ENCODE assay signal across 6 worm cellular contexts in the genomic region with DNA sequence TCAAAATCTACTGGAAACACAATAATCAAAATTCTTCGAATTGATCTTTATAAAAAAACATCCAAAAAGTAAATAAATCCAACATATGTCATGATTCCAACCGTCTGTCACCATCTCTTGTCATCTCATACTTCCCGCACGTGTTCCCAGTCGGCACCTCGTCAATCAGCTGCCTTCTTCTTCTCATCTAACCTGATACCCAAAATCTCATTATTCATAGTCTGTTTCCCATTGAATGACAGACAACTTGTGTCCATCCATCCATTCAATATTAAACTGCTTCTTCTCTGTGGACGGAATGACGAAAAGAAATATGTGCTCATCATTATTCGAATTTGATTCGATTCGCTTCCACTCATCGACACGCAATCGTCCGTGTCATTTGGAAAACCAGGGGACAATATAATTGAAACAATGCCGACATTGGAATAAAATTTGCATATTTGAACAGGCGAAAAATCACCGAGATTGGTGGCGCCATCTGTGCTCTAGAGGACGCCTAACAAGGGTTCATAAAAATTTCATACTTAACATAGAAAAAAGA.
TF ChIP-seq lines count a peak whose summit lies in the region.

No protein-coding gene starts in this region.

TF ChIP-seq in whole organism, L1 larva, 84 proteins besides CTCF, POLR2A, EP300 and RAD21:
- TF ChIP-seq ets-5 (GFP tag; IDR thresholded peaks at IDR 0.05; lab: Robert Waterston, UW) (no peak), tbx-2 (tag; optimal IDR thresholded peaks at IDR 0.05; lab: Kevin White, UChicago) (peak; percentile 86), pax-3 (tag; optimal IDR thresholded peaks at IDR 0.05; lab: Kevin White, UChicago) (no peak), nhr-77 (tag; optimal IDR thresholded peaks at IDR 0.05; lab: Kevin White, UChicago) (no peak), ztf-11 (tag; optimal IDR thresholded peaks at IDR 0.05; lab: Kevin White, UChicago) (peak in 1 of 2 experiments; percentile 87), fkh-10 (GFP tag; optimal IDR thresholded peaks at IDR 0.05; lab: Kevin White, UChicago) (peak; percentile 64), aly-2 (tag; optimal IDR thresholded peaks at IDR 0.05; lab: Kevin White, UChicago) (no peak), nhr-28 (tag; optimal IDR thresholded peaks at IDR 0.05; lab: Kevin White, UChicago) (no peak), C16A3.4 (tag; optimal IDR thresholded peaks at IDR 0.05; lab: Kevin White, UChicago) (no peak), snu-23 (GFP tag; optimal IDR thresholded peaks at IDR 0.05; lab: Kevin White, UChicago) (no peak), unc-86 (tag; optimal IDR thresholded peaks at IDR 0.05; lab: Kevin White, UChicago) (peak; percentile 40)
TF ChIP-seq in whole organism, L1 larva: peak in this region for 4.

TF ChIP-seq in whole organism, L2 larva, 48 proteins besides CTCF, POLR2A, EP300 and RAD21:
- TF ChIP-seq unc-39 (tag; optimal IDR thresholded peaks at IDR 0.05; lab: Kevin White, UChicago), result no peak
- peak; percentile 36 for TF ChIP-seq lin-39 (tag; optimal IDR thresholded peaks at IDR 0.05; lab: Kevin White, UChicago)
TF ChIP-seq in whole organism, L2 larva: peak in this region for 1.

TF ChIP-seq in whole organism, L4 larva, 104 proteins besides CTCF, POLR2A, EP300 and RAD21 (continues in another document):
- TF ChIP-seq F44E2.7 (GFP tag; IDR thresholded peaks at IDR 0.05; lab: Robert Waterston, UW) (no peak), mep-1 (tag; optimal IDR thresholded peaks at IDR 0.05; lab: Kevin White, UChicago) (no peak), zip-2 (tag; optimal IDR thresholded peaks at IDR 0.05; lab: Kevin White, UChicago) (no peak), sdz-12 (GFP tag; optimal IDR thresholded peaks at IDR 0.05; lab: Kevin White, UChicago) (no peak), dmd-9 (GFP tag; IDR thresholded peaks at IDR 0.05; lab: Robert Waterston, UW) (no peak), nhr-10 (tag; optimal IDR thresholded peaks at IDR 0.05; lab: Kevin White, UChicago) (no peak), snpc-1.2 (GFP tag; IDR thresholded peaks at IDR 0.05; lab: Robert Waterston, UW) (no peak), dve-1 (tag; optimal IDR thresholded peaks at IDR 0.05; lab: Kevin White, UChicago; ENCODE audit: insufficient read depth) (no peak), egl-43 (GFP tag; IDR thresholded peaks at IDR 0.05; lab: Robert Waterston, UW) (no peak), ZK546.5 (tag; optimal IDR thresholded peaks at IDR 0.05; lab: Kevin White, UChicago) (no peak), unc-130 (GFP tag; optimal IDR thresholded peaks at IDR 0.05; lab: Kevin White, UChicago) (peak; percentile 3), madf-5 (GFP tag; IDR thresholded peaks at IDR 0.05; lab: Robert Waterston, UW) (no peak), unc-62 (GFP tag; optimal IDR thresholded peaks at IDR 0.05 in 1 of 2; lab: Kevin White, UChicago) (peak in 1 of 2 experiments; percentile 87), unc-62 (tag; optimal IDR thresholded peaks at IDR 0.05; lab: Kevin White, UChicago) (no peak), ZK337.2 (GFP tag; IDR thresholded peaks at IDR 0.05; lab: Robert Waterston, UW) (no peak), F10B5.3 (tag; optimal IDR thresholded peaks at IDR 0.05; lab: Kevin White, UChicago) (no peak), lsy-2 (tag; optimal IDR thresholded peaks at IDR 0.05; lab: Kevin White, UChicago) (no peak), nhr-11 (tag; optimal IDR thresholded peaks at IDR 0.05; lab: Kevin White, UChicago) (no peak), fkh-10 (GFP tag; optimal IDR thresholded peaks at IDR 0.05; lab: Kevin White, UChicago) (peak; percentile 49)

TF ChIP-seq in whole organism, late embryonic, 69 proteins besides CTCF, POLR2A, EP300 and RAD21:
- TF ChIP-seq nhr-11 (tag; optimal IDR thresholded peaks at IDR 0.05; lab: Kevin White, UChicago), result no peak
- no peak for TF ChIP-seq lin-11 (tag; optimal IDR thresholded peaks at IDR 0.05; lab: Kevin White, UChicago)
- TF ChIP-seq unc-55 (GFP tag; optimal IDR thresholded peaks at IDR 0.05; lab: Kevin White, UChicago), result peak; percentile 98
- no peak for TF ChIP-seq ceh-19 (GFP tag; optimal IDR thresholded peaks at IDR 0.05; lab: Kevin White, UChicago)
- TF ChIP-seq ref-2 (tag; optimal IDR thresholded peaks at IDR 0.05; lab: Kevin White, UChicago), result no peak
- peak; percentile 31 for TF ChIP-seq unc-42 (tag; optimal IDR thresholded peaks at IDR 0.05; lab: Kevin White, UChicago)
- no peak for TF ChIP-seq fkh-6 (tag; optimal IDR thresholded peaks at IDR 0.05; lab: Kevin White, UChicago)
- no peak for TF ChIP-seq ceh-22 (tag; optimal IDR thresholded peaks at IDR 0.05; lab: Kevin White, UChicago)

TF ChIP-seq in whole organism, mixed stage, embryonic, 35 proteins besides CTCF, POLR2A, EP300 and RAD21:
- peak; percentile 52 for TF ChIP-seq hlh-1 (tag; optimal IDR thresholded peaks at IDR 0.05; lab: Kevin White, UChicago)
- TF ChIP-seq unc-62 (GFP tag; optimal IDR thresholded peaks at IDR 0.05; lab: Kevin White, UChicago), result peak; percentile 100
- no peak for TF ChIP-seq elt-1 (tag; optimal IDR thresholded peaks at IDR 0.05; lab: Kevin White, UChicago; ENCODE audit: borderline replicate concordance, insufficient read depth)

TF ChIP-seq in whole organism, young adult, 124 proteins besides CTCF, POLR2A, EP300 and RAD21:
- TF ChIP-seq snpc-1.3 (tag; optimal IDR thresholded peaks at IDR 0.05; lab: Kevin White, UChicago; ENCODE audit: insufficient read depth), result no peak
- 0 out of 2 replicates have a peak, but pooled peaks have one; percentile 20 for TF ChIP-seq hsf-1 (GFP tag; IDR thresholded peaks at IDR 0.05; lab: Robert Waterston, UW)
- no peak for TF ChIP-seq snpc-1.1 (tag; optimal IDR thresholded peaks at IDR 0.05; lab: Kevin White, UChicago; ENCODE audit: insufficient read depth)
- peak; percentile 71 for TF ChIP-seq hrde-1 (tag; optimal IDR thresholded peaks at IDR 0.05; lab: Kevin White, UChicago; ENCODE audit: borderline replicate concordance)
- TF ChIP-seq snpc-4 (GFP tag; optimal IDR thresholded peaks at IDR 0.05; lab: Kevin White, UChicago), result no peak
- TF ChIP-seq snpc-4 (tag; optimal IDR thresholded peaks at IDR 0.05; lab: Kevin White, UChicago), result peak in 1 of 4 experiments; percentile 77
- no peak for TF ChIP-seq let-607 (tag; optimal IDR thresholded peaks at IDR 0.05; lab: Kevin White, UChicago)
- no peak for TF ChIP-seq F23B12.7 (tag; optimal IDR thresholded peaks at IDR 0.05; lab: Kevin White, UChicago; ENCODE audit: insufficient read depth)
- no peak for TF ChIP-seq gei-17 (GFP tag; optimal IDR thresholded peaks at IDR 0.05; lab: Kevin White, UChicago)
- no peak for TF ChIP-seq ceh-100 (GFP tag; IDR thresholded peaks at IDR 0.05; lab: Robert Waterston, UW)
- TF ChIP-seq mxl-1 (tag; optimal IDR thresholded peaks at IDR 0.05; lab: Kevin White, UChicago), result no peak
- no peak for TF ChIP-seq lir-1 (GFP tag; conservative IDR thresholded peaks at IDR 0.05; lab: Robert Waterston, UW)
- TF ChIP-seq madf-6 (GFP tag; IDR thresholded peaks at IDR 0.05; lab: Robert Waterston, UW), result 0 out of 2 replicates have a peak, but pooled peaks have one; percentile 23
